Fruit fly (Drosophila melanogaster) whole organism, embryonic: ENCODE data around the gene CG14507.

Source experiments
- CG1024 ChIP-seq: fragments of 200-800 bp; sonication (Bioruptor generic); IDR thresholded peaks from 2 replicates; pipeline ENCODE4 v1.3.6; 2022; ENCODE audit warnings: missing biosample characterization, missing genetic modification characterization
- CG11504 ChIP-seq: fragments of 200-800 bp; sonication (Bioruptor generic); optimal IDR thresholded peaks from 3 replicates; lab custom pipeline; 2019; ENCODE audit warnings: missing biosample characterization, mild to moderate bottlenecking, missing genetic modification characterization, moderate library complexity
- CG11723 ChIP-seq: fragments of 200-800 bp; sonication (Bioruptor generic); optimal IDR thresholded peaks from 2 replicates; lab custom pipeline; 2017; ENCODE audit warnings: missing biosample characterization, mild to moderate bottlenecking, missing genetic modification characterization
- CG12104 ChIP-seq: fragments of 200-800 bp; sonication (Bioruptor generic); optimal IDR thresholded peaks from 3 replicates; lab custom pipeline; 2016; ENCODE audit warnings: missing biosample characterization, missing genetic modification characterization
- CG12155 ChIP-seq: fragments of 200-800 bp; sonication (Bioruptor generic); optimal IDR thresholded peaks from 3 replicates; lab custom pipeline; 2016; ENCODE audit warnings: missing biosample characterization, missing genetic modification characterization
- CG12942 ChIP-seq: fragments of 200-800 bp; sonication (Bioruptor generic); optimal IDR thresholded peaks from 3 replicates; lab custom pipeline; 2016; ENCODE audit warnings: missing biosample characterization, missing genetic modification characterization
- CG13123 ChIP-seq: fragments of 200-800 bp; sonication (Bioruptor generic); optimal IDR thresholded peaks from 2 replicates; lab custom pipeline; 2016; ENCODE audit warnings: missing biosample characterization, missing genetic modification characterization
- CG15073 ChIP-seq: fragments of 200-800 bp; sonication (Bioruptor generic); optimal IDR thresholded peaks from 2 replicates; lab custom pipeline; 2016; ENCODE audit warnings: missing biosample characterization, missing genetic modification characterization
- CG15479 ChIP-seq: fragments of 200-800 bp; sonication (Bioruptor generic); optimal IDR thresholded peaks from 3 replicates; lab custom pipeline; 2019; ENCODE audit warnings: missing biosample characterization, mild to moderate bottlenecking, missing genetic modification characterization, moderate library complexity
- CG16863 ChIP-seq: fragments of 200-800 bp; sonication (Bioruptor generic); optimal IDR thresholded peaks from 3 replicates; lab custom pipeline; 2016; ENCODE audit warnings: missing biosample characterization, missing genetic modification characterization
- CG17361 ChIP-seq: fragments of 200-800 bp; sonication (Bioruptor generic); IDR thresholded peaks from 3 replicates; pipeline ENCODE4 v1.3.6; 2022; ENCODE audit warnings: missing biosample characterization, missing genetic modification characterization
- CG18764 ChIP-seq: fragments of 200-800 bp; sonication (Bioruptor generic); optimal IDR thresholded peaks from 3 replicates; lab custom pipeline; 2016; ENCODE audit warnings: missing biosample characterization, missing genetic modification characterization
- CG2712 ChIP-seq: fragments of 200-800 bp; optimal IDR thresholded peaks from 3 replicates; lab custom pipeline; 2019; ENCODE audit warnings: missing biosample characterization, mild to moderate bottlenecking, missing genetic modification characterization, moderate library complexity
- CG30403 ChIP-seq: fragments of 200-800 bp; sonication (Bioruptor generic); optimal IDR thresholded peaks from 3 replicates; lab custom pipeline; 2016; ENCODE audit warnings: missing biosample characterization, missing genetic modification characterization
- CG31441 ChIP-seq: fragments of 200-800 bp; sonication (Bioruptor generic); IDR thresholded peaks from 2 replicates; pipeline ENCODE4 v1.3.6; 2022; ENCODE audit warnings: missing biosample characterization, missing genetic modification characterization
- CG3281 ChIP-seq: fragments of 200-800 bp; sonication (Bioruptor generic); optimal IDR thresholded peaks from 3 replicates; lab custom pipeline; 2017; ENCODE audit warnings: missing biosample characterization, mild to moderate bottlenecking, missing genetic modification characterization
- CG33557 ChIP-seq: fragments of 200-800 bp; sonication (Bioruptor generic); optimal IDR thresholded peaks from 2 replicates; lab custom pipeline; 2019; ENCODE audit warnings: missing biosample characterization, mild to moderate bottlenecking, missing genetic modification characterization, moderate library complexity
- CG42726 ChIP-seq: fragments of 200-800 bp; sonication (Bioruptor generic); IDR thresholded peaks from 2 replicates; pipeline ENCODE4 v1.3.6; 2022; ENCODE audit warnings: missing biosample characterization, missing genetic modification characterization; ENCODE audit not compliant: partially characterized antibody
- CG4424 ChIP-seq: fragments of 200-800 bp; sonication (Bioruptor generic); optimal IDR thresholded peaks from 3 replicates; lab custom pipeline; 2016; ENCODE audit warnings: missing biosample characterization, missing genetic modification characterization
- CG4707 ChIP-seq: fragments of 200-800 bp; sonication (Bioruptor generic); optimal IDR thresholded peaks from 2 replicates; lab custom pipeline; 2018; ENCODE audit warnings: missing biosample characterization, mild to moderate bottlenecking, missing genetic modification characterization, moderate library complexity
- CG4820 ChIP-seq: fragments of 200-800 bp; sonication (Bioruptor generic); optimal IDR thresholded peaks from 3 replicates; lab custom pipeline; 2016; ENCODE audit warnings: missing biosample characterization, missing genetic modification characterization
- CG7556 ChIP-seq: fragments of 200-800 bp; sonication (Bioruptor generic); optimal IDR thresholded peaks from 2 replicates; lab custom pipeline; 2017; ENCODE audit warnings: missing biosample characterization, mild to moderate bottlenecking, missing genetic modification characterization
- CG8281 ChIP-seq: fragments of 200-800 bp; sonication (Bioruptor generic); optimal IDR thresholded peaks from 2 replicates; lab custom pipeline; 2018; ENCODE audit warnings: missing biosample characterization, mild to moderate bottlenecking, missing genetic modification characterization, moderate library complexity
- D ChIP-seq, 2 experiments: fragments of 200-800 bp in 1 of 2; fragments of >200 bp in 1 of 2; sonication (Bioruptor generic) in 1 of 2; optimal IDR thresholded peaks; 2 replicates in 1 of 2; 3 replicates in 1 of 2; lab custom pipeline; 2017; ENCODE audit warnings: mild to moderate bottlenecking in 1 of 2, missing biosample characterization in 1 of 2, missing genetic modification characterization in 1 of 2, missing genetic modification reagents in 1 of 2
- Gug ChIP-seq: fragments of 200-800 bp; sonication (Bioruptor generic); IDR thresholded peaks from 4 replicates; pipeline ENCODE4 v1.3.6; 2022; ENCODE audit warnings: missing biosample characterization, missing genetic modification characterization
- H15 ChIP-seq: fragments of 200-800 bp; sonication (Bioruptor generic); IDR thresholded peaks from 3 replicates; pipeline ENCODE4 v1.3.6; 2022; ENCODE audit warnings: missing biosample characterization, missing genetic modification characterization
- HLH4C ChIP-seq: fragments of 200-800 bp; sonication (Bioruptor generic); IDR thresholded peaks from 3 replicates; pipeline ENCODE4 v1.3.6; 2022; ENCODE audit warnings: missing biosample characterization, missing genetic modification characterization; ENCODE audit not compliant: partially characterized antibody
- Hr3 ChIP-seq: fragments of 200-800 bp; sonication (Bioruptor generic); optimal IDR thresholded peaks from 3 replicates; lab custom pipeline; 2016; ENCODE audit warnings: missing biosample characterization, missing genetic modification characterization
- Kr ChIP-seq: fragments of 200-800 bp; sonication (Bioruptor generic); optimal IDR thresholded peaks from 2 replicates; lab custom pipeline; 2017; ENCODE audit warnings: missing biosample characterization, mild to moderate bottlenecking, missing genetic modification characterization
- Lim3 ChIP-seq: fragments of 200-800 bp; sonication (Bioruptor generic); IDR thresholded peaks from 2 replicates; pipeline ENCODE4 v1.3.6; 2022; ENCODE audit warnings: missing biosample characterization, missing genetic modification characterization
- Rfx ChIP-seq: fragments of 200-800 bp; sonication (Bioruptor generic); IDR thresholded peaks from 2 replicates; pipeline ENCODE4 v1.3.6; 2022; ENCODE audit warnings: missing biosample characterization, missing genetic modification characterization
- Sin3A ChIP-seq: fragments of >200 bp; optimal IDR thresholded peaks from 2 replicates; lab custom pipeline; 2018
- Sry-δ ChIP-seq: fragments of 200-800 bp; sonication (Bioruptor generic); optimal IDR thresholded peaks from 2 replicates; lab custom pipeline; 2016; ENCODE audit warnings: missing biosample characterization, missing genetic modification characterization
- YL-1 ChIP-seq: fragments of 200-800 bp; sonication (Bioruptor generic); optimal IDR thresholded peaks from 3 replicates; lab custom pipeline; 2017; ENCODE audit warnings: missing biosample characterization, mild to moderate bottlenecking, missing genetic modification characterization
- bbx ChIP-seq: fragments of 200-800 bp; sonication (Bioruptor generic); IDR thresholded peaks from 2 replicates; pipeline ENCODE4 v1.3.6; 2022; ENCODE audit warnings: missing biosample characterization, missing genetic modification characterization; ENCODE audit not compliant: partially characterized antibody
- bcd ChIP-seq: fragments of 200-800 bp; sonication (Bioruptor generic); optimal IDR thresholded peaks from 2 replicates; lab custom pipeline; 2017; ENCODE audit warnings: missing biosample characterization, mild to moderate bottlenecking, missing genetic modification characterization
- bigmax ChIP-seq: fragments of 200-800 bp; sonication (Bioruptor generic); optimal IDR thresholded peaks from 2 replicates; lab custom pipeline; 2018; ENCODE audit warnings: missing biosample characterization, mild to moderate bottlenecking, missing genetic modification characterization
- crol ChIP-seq: fragments of 200-800 bp; sonication (Bioruptor generic); IDR thresholded peaks from 2 replicates; pipeline ENCODE4 v1.3.6; 2022; ENCODE audit warnings: missing biosample characterization, missing genetic modification characterization
- fd102C ChIP-seq: fragments of 200-800 bp; sonication (Bioruptor generic); optimal IDR thresholded peaks from 2 replicates; lab custom pipeline; 2018; ENCODE audit warnings: missing biosample characterization, mild to moderate bottlenecking, missing genetic modification characterization, moderate library complexity
- ftz-f1 ChIP-seq: fragments of 200-800 bp; sonication (Bioruptor generic); optimal IDR thresholded peaks from 2 replicates; lab custom pipeline; 2016; ENCODE audit warnings: missing biosample characterization, missing genetic modification characterization
- ham ChIP-seq: fragments of 200-800 bp; sonication (Bioruptor generic); IDR thresholded peaks from 2 replicates; pipeline ENCODE4 v1.3.6; 2022; ENCODE audit warnings: missing biosample characterization, missing genetic modification characterization
- hkb ChIP-seq, 2 experiments: fragments of 200-800 bp in 1 of 2; fragments of >200 bp in 1 of 2; sonication (Bioruptor generic) in 1 of 2; IDR thresholded peaks in 1 of 2; optimal IDR thresholded peaks in 1 of 2; 2 replicates each; pipeline versions ENCODE4 v1.3.6 to Lab custom; 2017 to 2022; ENCODE audit warnings: missing biosample characterization in 1 of 2, missing genetic modification characterization in 1 of 2
- kay ChIP-seq: fragments of 200-800 bp; sonication (Bioruptor generic); optimal IDR thresholded peaks from 2 replicates; lab custom pipeline; 2016; ENCODE audit warnings: missing biosample characterization, missing genetic modification characterization
- mld ChIP-seq: fragments of 200-800 bp; sonication (Bioruptor generic); IDR thresholded peaks from 3 replicates; pipeline ENCODE4 v1.3.6; 2022; ENCODE audit warnings: missing biosample characterization, missing genetic modification characterization; ENCODE audit not compliant: partially characterized antibody
- pros ChIP-seq: fragments of 200-800 bp; sonication (Bioruptor generic); optimal IDR thresholded peaks from 3 replicates; lab custom pipeline; 2019; ENCODE audit warnings: missing biosample characterization, mild to moderate bottlenecking, missing genetic modification characterization, moderate library complexity
- repo ChIP-seq: fragments of 200-800 bp; sonication (Bioruptor generic); optimal IDR thresholded peaks from 2 replicates; lab custom pipeline; 2016; ENCODE audit warnings: missing biosample characterization, missing genetic modification characterization
- tap ChIP-seq: fragments of 200-800 bp; optimal IDR thresholded peaks from 3 replicates; lab custom pipeline; 2019; ENCODE audit warnings: missing biosample characterization, mild to moderate bottlenecking, missing genetic modification characterization, moderate library complexity
- trem ChIP-seq: fragments of 200-800 bp; optimal IDR thresholded peaks from 3 replicates; lab custom pipeline; 2019; ENCODE audit warnings: missing biosample characterization, mild to moderate bottlenecking, missing genetic modification characterization, moderate library complexity
- unpg ChIP-seq: fragments of 200-800 bp; sonication (Bioruptor generic); optimal IDR thresholded peaks from 3 replicates; lab custom pipeline; 2018; ENCODE audit warnings: missing biosample characterization, mild to moderate bottlenecking, missing genetic modification characterization, moderate library complexity
- vvl ChIP-seq: fragments of 200-800 bp; sonication (Bioruptor generic); IDR thresholded peaks from 2 replicates; pipeline ENCODE4 v1.3.6; 2022; ENCODE audit warnings: missing biosample characterization, missing genetic modification characterization
- zfh1 ChIP-seq: fragments of 200-800 bp; sonication (Bioruptor generic); IDR thresholded peaks from 3 replicates; pipeline ENCODE4 v1.3.6; 2022; ENCODE audit warnings: missing biosample characterization, missing genetic modification characterization

Gene CG14507

dm6 chr3R:29265075-29265474, 37.5 kb upstream of the CG14507 start (continued):
- TF ChIP-seq D (optimal IDR thresholded peaks at IDR 0.05; lab: Kevin White, UChicago) (no peak), D (GFP tag; optimal IDR thresholded peaks at IDR 0.05; lab: Kevin White, UChicago) (peak; percentile 46), repo (GFP tag; lab: Kevin White, UChicago) (no peak), unpg (peak; percentile 42), zfh1 (GFP tag; lab: Robert Waterston, UW) (peak; percentile 48; the same call in 1 of the 3 replicates), bcd (GFP tag; lab: Kevin White, UChicago) (no peak), Rfx (GFP tag; lab: Robert Waterston, UW) (no peak), CG31441 (GFP tag; lab: Robert Waterston, UW) (peak; percentile 63), CG1024 (GFP tag; lab: Robert Waterston, UW) (no peak), Sry-δ (GFP tag; lab: Kevin White, UChicago) (no peak), CG12104 (GFP tag; lab: Kevin White, UChicago) (no peak), hkb (optimal IDR thresholded peaks at IDR 0.05; lab: Kevin White, UChicago) (no peak), hkb (GFP tag; IDR thresholded peaks at IDR 0.05; lab: Robert Waterston, UW) (no peak), CG4820 (GFP tag; lab: Kevin White, UChicago) (peak; percentile 8), bbx (GFP tag; lab: Robert Waterston, UW) (no peak), Sin3A (lab: Kevin White, UChicago) (no peak), Hr3 (GFP tag; lab: Kevin White, UChicago) (peak; percentile 24), Gug (no peak), vvl (GFP tag; lab: Robert Waterston, UW) (no peak; the same call in 1 of the 2 replicates), CG15479 (GFP tag; lab: Kevin White, UChicago) (no peak), CG18764 (no peak), CG11504 (tag; lab: Kevin White, UChicago) (peak; percentile 44), Kr (GFP tag; lab: Kevin White, UChicago) (no peak), CG13123 (no peak), CG11723 (no peak), tap (tag; lab: Kevin White, UChicago) (peak; percentile 23), CG3281 (GFP tag; lab: Kevin White, UChicago) (no peak), CG2712 (tag; lab: Kevin White, UChicago) (peak; percentile 74), CG42726 (no peak), bigmax (GFP tag; lab: Kevin White, UChicago) (no peak), ftz-f1 (GFP tag; lab: Kevin White, UChicago) (no peak), CG17361 (peak; percentile 58; the same call in 2 of the 3 replicates), CG33557 (GFP tag; lab: Kevin White, UChicago) (peak; percentile 65), kay (GFP tag; lab: Kevin White, UChicago) (no peak), CG15073 (no peak), crol (GFP tag; lab: Robert Waterston, UW) (no peak), CG4424 (peak; percentile 28), CG30403 (no peak), ham (no peak), HLH4C (GFP tag; lab: Robert Waterston, UW) (no peak), CG12155 (no peak), CG12942 (GFP tag; lab: Kevin White, UChicago) (no peak), CG4707 (no peak), CG16863 (GFP tag; lab: Kevin White, UChicago) (no peak), CG8281 (no peak), YL-1 (GFP tag; lab: Kevin White, UChicago) (no peak), Lim3 (no peak), pros (GFP tag; lab: Kevin White, UChicago) (no peak), trem (tag; lab: Kevin White, UChicago) (peak; percentile 36), H15 (GFP tag; lab: Robert Waterston, UW) (no peak), fd102C (GFP tag; lab: Kevin White, UChicago) (no peak), CG7556 (peak; percentile 60), mld (GFP tag; lab: Robert Waterston, UW) (no peak)
